Worm (Caenorhabditis elegans): ENCODE measurements around the gene tag-18.

ce11 chrX:3759345-3759744, 25.5 kb upstream of the tag-18 start, which contains the start of gene T14G12.6:
- TF ChIP-seq sma-9 (GFP tag; optimal IDR thresholded peaks at IDR 0.05) (no peak), sma-9 (tag; optimal IDR thresholded peaks at IDR 0.05) (no peak), lin-13 (GFP tag; optimal IDR thresholded peaks at IDR 0.05) (no peak), nhr-77 (tag; optimal IDR thresholded peaks at IDR 0.05) (no peak), blmp-1 (tag; optimal IDR thresholded peaks at IDR 0.05; ENCODE audit: insufficient read depth) (no peak), nhr-11 (tag; optimal IDR thresholded peaks at IDR 0.05) (no peak), nhr-12 (tag; optimal IDR thresholded peaks at IDR 0.05) (no peak), lsy-2 (tag; optimal IDR thresholded peaks at IDR 0.05) (no peak), mdl-1 (tag; optimal IDR thresholded peaks at IDR 0.05) (no peak), F13H6.1 (tag; optimal IDR thresholded peaks at IDR 0.05) (no peak), dmd-4 (tag; optimal IDR thresholded peaks at IDR 0.05) (no peak), ama-1 (optimal IDR thresholded peaks at IDR 0.05) (no peak), nhr-21 (tag; optimal IDR thresholded peaks at IDR 0.05) (no peak)

Data from whole organism, L2 larva.